Fruit fly (Drosophila melanogaster) whole organism, embryonic: ENCODE data around the gene CG4009.

Experiments
- Adf1 ChIP-seq: fragments of 200-800 bp; sonication (Bioruptor generic); IDR thresholded peaks from 2 replicates; pipeline ENCODE4 v1.3.6; 2022; ENCODE audit warnings: missing biosample characterization, missing genetic modification characterization
- Antp ChIP-seq: fragments of 200-800 bp; sonication (Bioruptor generic); optimal IDR thresholded peaks from 3 replicates; lab custom pipeline; 2016; ENCODE audit warnings: missing biosample characterization, missing genetic modification characterization
- CG10147 ChIP-seq: fragments of 200-800 bp; sonication (Bioruptor generic); optimal IDR thresholded peaks from 2 replicates; lab custom pipeline; 2019; ENCODE audit warnings: missing biosample characterization, mild to moderate bottlenecking, missing genetic modification characterization, moderate library complexity
- CG10209 ChIP-seq: fragments of 200-800 bp; sonication (Bioruptor generic); optimal IDR thresholded peaks from 3 replicates; lab custom pipeline; 2017; ENCODE audit warnings: missing biosample characterization, mild to moderate bottlenecking, missing genetic modification characterization, missing genetic modification reagents
- CG1024 ChIP-seq: fragments of 200-800 bp; sonication (Bioruptor generic); IDR thresholded peaks from 2 replicates; pipeline ENCODE4 v1.3.6; 2022; ENCODE audit warnings: missing biosample characterization, missing genetic modification characterization
- CG10321 ChIP-seq: fragments of 200-800 bp; sonication (Bioruptor generic); IDR thresholded peaks from 2 replicates; pipeline ENCODE4 v1.3.6; 2022; ENCODE audit warnings: missing biosample characterization, missing genetic modification characterization
- CG10565 ChIP-seq: fragments of 200-800 bp; sonication (Bioruptor generic); optimal IDR thresholded peaks from 3 replicates; lab custom pipeline; 2016; ENCODE audit warnings: missing biosample characterization, mild to moderate bottlenecking, missing genetic modification characterization
- CG10979 ChIP-seq: fragments of 200-800 bp; sonication (Bioruptor generic); optimal IDR thresholded peaks from 2 replicates; lab custom pipeline; 2018; ENCODE audit warnings: missing biosample characterization, mild to moderate bottlenecking, missing genetic modification characterization, moderate library complexity
- CG14441 ChIP-seq: fragments of 200-800 bp; sonication (Bioruptor generic); IDR thresholded peaks from 2 replicates; pipeline ENCODE4 v1.3.6; 2022; ENCODE audit warnings: missing biosample characterization, missing genetic modification characterization
- CG15514 ChIP-seq: fragments of 200-800 bp; sonication (Bioruptor generic); optimal IDR thresholded peaks from 3 replicates; lab custom pipeline; 2017; ENCODE audit warnings: missing biosample characterization, missing genetic modification characterization, mild to moderate bottlenecking, moderate library complexity, missing genetic modification reagents
- CG15696 ChIP-seq: fragments of 200-800 bp; sonication (Bioruptor generic); optimal IDR thresholded peaks from 2 replicates; lab custom pipeline; 2019; ENCODE audit warnings: missing biosample characterization, mild to moderate bottlenecking, missing genetic modification characterization, moderate library complexity
- CG16813 ChIP-seq: fragments of 200-800 bp; sonication (Bioruptor generic); IDR thresholded peaks from 3 replicates; pipeline ENCODE4 v1.3.6; 2022; ENCODE audit warnings: missing biosample characterization, missing genetic modification characterization; ENCODE audit not compliant: partially characterized antibody
- CG18262 ChIP-seq: fragments of 200-800 bp; optimal IDR thresholded peaks from 3 replicates; lab custom pipeline; 2019; ENCODE audit warnings: missing biosample characterization, mild to moderate bottlenecking, missing genetic modification characterization, moderate library complexity
- CG30431 ChIP-seq: fragments of 200-800 bp; sonication (Bioruptor generic); optimal IDR thresholded peaks from 2 replicates; lab custom pipeline; 2017; ENCODE audit warnings: missing biosample characterization, missing genetic modification characterization
- CG34224 ChIP-seq: fragments of 200-800 bp; sonication (Bioruptor generic); IDR thresholded peaks from 3 replicates; pipeline ENCODE4 v1.3.6; 2022; ENCODE audit warnings: missing biosample characterization, missing genetic modification characterization; ENCODE audit not compliant: partially characterized antibody
- CG34376 ChIP-seq: fragments of 200-800 bp; sonication (Bioruptor generic); optimal IDR thresholded peaks from 2 replicates; lab custom pipeline; 2018; ENCODE audit warnings: missing biosample characterization, mild to moderate bottlenecking, missing genetic modification characterization
- CG4360 ChIP-seq: fragments of 200-800 bp; sonication (Bioruptor generic); IDR thresholded peaks from 2 replicates; pipeline ENCODE4 v1.3.6; 2022; ENCODE audit warnings: missing biosample characterization, missing genetic modification characterization
- CG6272 ChIP-seq: fragments of 200-800 bp; sonication (Bioruptor generic); IDR thresholded peaks from 2 replicates; pipeline ENCODE4 v1.3.6; 2022; ENCODE audit warnings: missing biosample characterization, missing genetic modification characterization
- CG8281 ChIP-seq: fragments of 200-800 bp; sonication (Bioruptor generic); optimal IDR thresholded peaks from 2 replicates; lab custom pipeline; 2018; ENCODE audit warnings: missing biosample characterization, mild to moderate bottlenecking, missing genetic modification characterization, moderate library complexity
- CG9437 ChIP-seq: fragments of 200-800 bp; sonication (Bioruptor generic); optimal IDR thresholded peaks from 2 replicates; lab custom pipeline; 2018; ENCODE audit warnings: missing biosample characterization, mild to moderate bottlenecking, missing genetic modification characterization
- Dip2 ChIP-seq: fragments of 200-800 bp; sonication (Bioruptor generic); IDR thresholded peaks from 2 replicates; pipeline ENCODE4 v1.3.6; 2022; ENCODE audit warnings: missing biosample characterization, missing genetic modification characterization
- HLHmδ ChIP-seq: fragments of 200-800 bp; sonication (Bioruptor generic); optimal IDR thresholded peaks from 2 replicates; lab custom pipeline; 2018; ENCODE audit warnings: missing biosample characterization, mild to moderate bottlenecking, missing genetic modification characterization, moderate library complexity
- Hmr ChIP-seq: fragments of 200-800 bp; sonication (Bioruptor generic); optimal IDR thresholded peaks from 3 replicates; lab custom pipeline; 2017; ENCODE audit warnings: mild to moderate bottlenecking, missing biosample characterization, missing genetic modification reagents, missing genetic modification characterization
- Jarid2 ChIP-seq: fragments of 200-800 bp; sonication (Bioruptor generic); optimal IDR thresholded peaks from 3 replicates; lab custom pipeline; 2017; ENCODE audit warnings: mild to moderate bottlenecking, missing biosample characterization, missing genetic modification reagents, missing genetic modification characterization
- Kr ChIP-seq: fragments of 200-800 bp; sonication (Bioruptor generic); optimal IDR thresholded peaks from 2 replicates; lab custom pipeline; 2017; ENCODE audit warnings: missing biosample characterization, mild to moderate bottlenecking, missing genetic modification characterization
- MTF-1 ChIP-seq: fragments of 200-800 bp; sonication (Bioruptor generic); optimal IDR thresholded peaks from 2 replicates; lab custom pipeline; 2018; ENCODE audit warnings: missing biosample characterization, mild to moderate bottlenecking, missing genetic modification characterization, borderline replicate concordance
- Ravus ChIP-seq: fragments of 200-800 bp; sonication (Bioruptor generic); IDR thresholded peaks from 2 replicates; pipeline ENCODE4 v1.3.6; 2022; ENCODE audit warnings: missing biosample characterization, missing genetic modification characterization
- Six4 ChIP-seq: fragments of 200-800 bp; sonication (Bioruptor generic); optimal IDR thresholded peaks from 2 replicates; lab custom pipeline; 2016; ENCODE audit warnings: missing biosample characterization, missing genetic modification characterization
- TFAM ChIP-seq: fragments of 200-800 bp; sonication (Bioruptor generic); optimal IDR thresholded peaks from 2 replicates; lab custom pipeline; 2017; ENCODE audit warnings: missing biosample characterization, missing genetic modification characterization, inconsistent platforms
- Taf1 ChIP-seq: fragments of 200-800 bp; sonication (Bioruptor generic); IDR thresholded peaks from 2 replicates; pipeline ENCODE4 v1.3.6; 2022; ENCODE audit warnings: missing biosample characterization, missing genetic modification characterization
- Vsx1 ChIP-seq: fragments of 200-800 bp; sonication (Bioruptor generic); optimal IDR thresholded peaks from 2 replicates; lab custom pipeline; 2017; ENCODE audit warnings: missing biosample characterization, mild to moderate bottlenecking, missing genetic modification characterization, missing genetic modification reagents
- ase ChIP-seq: fragments of 200-800 bp; sonication (Bioruptor generic); IDR thresholded peaks from 3 replicates; pipeline ENCODE4 v1.3.6; 2022; ENCODE audit warnings: missing biosample characterization, missing genetic modification characterization
- ato ChIP-seq: fragments of 200-800 bp; sonication (Bioruptor generic); IDR thresholded peaks from 2 replicates; pipeline ENCODE4 v1.3.6; 2022; ENCODE audit warnings: missing biosample characterization, missing genetic modification characterization; ENCODE audit not compliant: partially characterized antibody
- az2 ChIP-seq: fragments of 200-800 bp; sonication (Bioruptor generic); optimal IDR thresholded peaks from 3 replicates; lab custom pipeline; 2016; ENCODE audit warnings: missing biosample characterization, missing genetic modification characterization
- bsh ChIP-seq, 2 experiments: fragments of 200-800 bp; sonication (Bioruptor generic); optimal IDR thresholded peaks; 2 replicates each; lab custom pipeline; 2017 to 2018; ENCODE audit warnings: mild to moderate bottlenecking in 2 of 2, missing biosample characterization in 2 of 2, missing genetic modification characterization in 2 of 2, moderate library complexity in 1 of 2
- corto ChIP-seq: fragments of 200-800 bp; sonication (Bioruptor generic); optimal IDR thresholded peaks from 2 replicates; lab custom pipeline; 2016; ENCODE audit warnings: missing biosample characterization, mild to moderate bottlenecking, missing genetic modification characterization, moderate library complexity
- croc ChIP-seq: fragments of 200-800 bp; sonication (Bioruptor generic); conservative IDR thresholded peaks from 3 replicates; pipeline ENCODE4 v1.3.6; 2022; ENCODE audit warnings: missing biosample characterization, missing genetic modification characterization
- crol ChIP-seq: fragments of 200-800 bp; sonication (Bioruptor generic); IDR thresholded peaks from 2 replicates; pipeline ENCODE4 v1.3.6; 2022; ENCODE audit warnings: missing biosample characterization, missing genetic modification characterization
- fd3F ChIP-seq: fragments of 200-800 bp; sonication (Bioruptor generic); optimal IDR thresholded peaks from 2 replicates; lab custom pipeline; 2018; ENCODE audit warnings: missing biosample characterization, mild to moderate bottlenecking, missing genetic modification characterization, moderate library complexity
- grau ChIP-seq: fragments of 200-800 bp; optimal IDR thresholded peaks from 3 replicates; lab custom pipeline; 2019; ENCODE audit warnings: missing biosample characterization, mild to moderate bottlenecking, missing genetic modification characterization, moderate library complexity
- ham ChIP-seq: fragments of 200-800 bp; sonication (Bioruptor generic); IDR thresholded peaks from 2 replicates; pipeline ENCODE4 v1.3.6; 2022; ENCODE audit warnings: missing biosample characterization, missing genetic modification characterization
- inv ChIP-seq: fragments of 200-800 bp; sonication (Bioruptor generic); IDR thresholded peaks from 2 replicates; pipeline ENCODE4 v1.3.6; 2022; ENCODE audit warnings: missing biosample characterization, missing genetic modification characterization; ENCODE audit not compliant: partially characterized antibody
- lmd ChIP-seq: fragments of 200-800 bp; sonication (Bioruptor generic); IDR thresholded peaks from 2 replicates; pipeline ENCODE4 v1.3.6; 2022; ENCODE audit warnings: missing biosample characterization, missing genetic modification characterization
- p53 ChIP-seq: fragments of 200-800 bp; sonication (Bioruptor generic); optimal IDR thresholded peaks from 2 replicates; lab custom pipeline; 2016; ENCODE audit warnings: missing biosample characterization, missing genetic modification characterization
- pita ChIP-seq: fragments of 200-800 bp; sonication (Bioruptor generic); optimal IDR thresholded peaks from 2 replicates; lab custom pipeline; 2017; ENCODE audit warnings: missing biosample characterization, mild to moderate bottlenecking, missing genetic modification characterization
- sc ChIP-seq, 3 experiments: fragments of >200 bp in 2 of 3; fragments of 200-800 bp in 1 of 3; sonication (Bioruptor generic) in 1 of 3; optimal IDR thresholded peaks; 2 replicates in 2 of 3; 3 replicates in 1 of 3; lab custom pipeline; 2017; ENCODE audit warnings: mild to moderate bottlenecking in 1 of 3, missing biosample characterization in 1 of 3, missing genetic modification characterization in 1 of 3, missing genetic modification reagents in 1 of 3
- trh ChIP-seq: fragments of 200-800 bp; sonication (Bioruptor generic); optimal IDR thresholded peaks from 2 replicates; lab custom pipeline; 2016; ENCODE audit warnings: missing biosample characterization, missing genetic modification characterization
- vvl ChIP-seq: fragments of 200-800 bp; sonication (Bioruptor generic); IDR thresholded peaks from 2 replicates; pipeline ENCODE4 v1.3.6; 2022; ENCODE audit warnings: missing biosample characterization, missing genetic modification characterization
- wor ChIP-seq: fragments of 200-800 bp; sonication (Bioruptor generic); IDR thresholded peaks from 2 replicates; pipeline ENCODE4 v1.3.6; 2022; ENCODE audit warnings: missing biosample characterization, missing genetic modification characterization

The CG4009 gene

DNA sequence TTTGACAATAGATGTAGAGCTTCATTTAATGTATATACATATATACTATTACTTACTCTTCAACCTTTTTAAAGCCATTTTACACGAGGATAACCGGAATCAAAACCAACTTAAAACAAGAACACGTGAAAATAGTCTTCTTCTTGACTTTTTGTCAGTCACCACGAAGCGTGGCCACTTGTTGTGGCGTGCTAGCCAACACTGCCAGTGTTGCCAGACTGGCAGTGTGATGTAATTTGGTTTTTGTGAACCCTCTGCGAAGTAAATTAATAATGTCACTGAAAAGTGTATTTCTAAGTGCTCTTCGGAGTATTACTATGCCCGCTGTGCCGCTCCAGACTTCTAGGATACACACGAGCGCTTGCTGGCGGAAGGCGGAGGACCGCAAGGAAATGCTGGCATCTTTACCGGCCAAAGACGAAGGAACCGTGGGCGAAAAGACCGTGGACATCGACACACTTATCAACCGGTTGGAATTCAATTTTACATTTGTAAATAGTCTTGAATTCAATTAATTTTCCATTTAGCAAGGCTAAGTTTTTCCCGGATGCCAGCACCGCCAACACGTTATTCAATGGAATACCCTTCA, 36.8 kb upstream of the CG4009 start, which contains the start of the genes Ns1 and mRpS11 (continued):
- TF ChIP-seq ase (GFP tag; lab: Robert Waterston, UW) = no peak
- peak; percentile 79 for TF ChIP-seq CG15514 (GFP tag; lab: Kevin White, UChicago)
- peak; percentile 37 for TF ChIP-seq Antp (GFP tag; lab: Kevin White, UChicago)
- no peak for TF ChIP-seq pita (GFP tag; lab: Kevin White, UChicago)
- no peak for TF ChIP-seq Jarid2 (GFP tag; lab: Kevin White, UChicago)
- TF ChIP-seq ham (GFP tag; lab: Robert Waterston, UW) = no peak
- TF ChIP-seq HLHmδ (GFP tag; lab: Kevin White, UChicago) = no peak
- TF ChIP-seq Adf1 (GFP tag; lab: Robert Waterston, UW) = no peak
- TF ChIP-seq Ravus = no peak
- no peak for TF ChIP-seq az2 (GFP tag; lab: Kevin White, UChicago)
- no peak for TF ChIP-seq inv (GFP tag; lab: Robert Waterston, UW)
- no peak for TF ChIP-seq TFAM (GFP tag; lab: Kevin White, UChicago)
- TF ChIP-seq corto (GFP tag; lab: Kevin White, UChicago) = no peak
- TF ChIP-seq MTF-1 (GFP tag; lab: Kevin White, UChicago) = no peak
- TF ChIP-seq CG9437 (GFP tag; lab: Kevin White, UChicago) = no peak
- no peak for TF ChIP-seq Six4 (GFP tag; lab: Kevin White, UChicago)
- TF ChIP-seq CG10147 = no peak
- TF ChIP-seq ato (GFP tag; lab: Robert Waterston, UW) = peak; percentile 28; the same call in 1 of the 2 replicates
- no peak for TF ChIP-seq CG8281
- peak; percentile 47 for TF ChIP-seq grau
- no peak for TF ChIP-seq CG10321 (GFP tag; lab: Robert Waterston, UW)
- no peak for TF ChIP-seq Taf1
- TF ChIP-seq CG16813 (GFP tag; lab: Robert Waterston, UW) = 0 out of 3 replicates have a peak, but pooled peaks have one; percentile 13
- TF ChIP-seq CG1024 (GFP tag; lab: Robert Waterston, UW) = no peak
- no peak for TF ChIP-seq wor (GFP tag; lab: Robert Waterston, UW)
- no peak for TF ChIP-seq fd3F
- no peak for TF ChIP-seq CG30431 (GFP tag; lab: Kevin White, UChicago)
- no peak for TF ChIP-seq croc (GFP tag; lab: Robert Waterston, UW)
- no peak for TF ChIP-seq CG10209
- TF ChIP-seq vvl (GFP tag; lab: Robert Waterston, UW) = peak; percentile 60
- TF ChIP-seq trh = no peak
- TF ChIP-seq Dip2 (GFP tag; lab: Robert Waterston, UW) = no peak
- TF ChIP-seq CG10565 (GFP tag; lab: Kevin White, UChicago) = no peak
- no peak for TF ChIP-seq Kr (GFP tag; lab: Kevin White, UChicago)
- TF ChIP-seq Hmr = peak; percentile 39
- TF ChIP-seq CG4360 (GFP tag; lab: Robert Waterston, UW) = no peak
- no peak for TF ChIP-seq lmd (GFP tag; lab: Robert Waterston, UW)
- TF ChIP-seq p53 (GFP tag; lab: Kevin White, UChicago) = no peak
- TF ChIP-seq CG6272 = no peak
- TF ChIP-seq CG14441 (GFP tag; lab: Robert Waterston, UW) = no peak
- TF ChIP-seq sc (optimal IDR thresholded peaks at IDR 0.05; lab: Kevin White, UChicago) = no peak
- no peak for TF ChIP-seq sc (GFP tag; optimal IDR thresholded peaks at IDR 0.05; lab: Kevin White, UChicago)
- TF ChIP-seq CG10979 (tag; lab: Kevin White, UChicago) = peak; percentile 15
- TF ChIP-seq CG34376 = peak; percentile 47
- no peak for TF ChIP-seq Vsx1
- no peak for TF ChIP-seq CG15696 (tag; lab: Kevin White, UChicago)
- no peak for TF ChIP-seq CG34224 (GFP tag; lab: Robert Waterston, UW)
- TF ChIP-seq bsh (GFP tag; optimal IDR thresholded peaks at IDR 0.05; lab: Kevin White, UChicago) = no peak
- peak; percentile 13 for TF ChIP-seq CG18262 (tag; lab: Kevin White, UChicago)
- no peak for TF ChIP-seq crol (GFP tag; lab: Robert Waterston, UW)
